Fruit fly (Drosophila melanogaster) whole organism, pupa: ENCODE results near the gene Miro.

ENCODE experiments used
- CG9948 ChIP-seq: fragments of 200-800 bp; sonication (Bioruptor generic); optimal IDR thresholded peaks from 2 replicates; lab custom pipeline; 2018; ENCODE audit warnings: missing biosample characterization, mild to moderate bottlenecking, missing genetic modification characterization, moderate library complexity
- Pif1B ChIP-seq: fragments of 200-800 bp; sonication (Bioruptor generic); optimal IDR thresholded peaks from 3 replicates; lab custom pipeline; 2016; ENCODE audit warnings: missing biosample characterization, missing genetic modification characterization

DNA sequence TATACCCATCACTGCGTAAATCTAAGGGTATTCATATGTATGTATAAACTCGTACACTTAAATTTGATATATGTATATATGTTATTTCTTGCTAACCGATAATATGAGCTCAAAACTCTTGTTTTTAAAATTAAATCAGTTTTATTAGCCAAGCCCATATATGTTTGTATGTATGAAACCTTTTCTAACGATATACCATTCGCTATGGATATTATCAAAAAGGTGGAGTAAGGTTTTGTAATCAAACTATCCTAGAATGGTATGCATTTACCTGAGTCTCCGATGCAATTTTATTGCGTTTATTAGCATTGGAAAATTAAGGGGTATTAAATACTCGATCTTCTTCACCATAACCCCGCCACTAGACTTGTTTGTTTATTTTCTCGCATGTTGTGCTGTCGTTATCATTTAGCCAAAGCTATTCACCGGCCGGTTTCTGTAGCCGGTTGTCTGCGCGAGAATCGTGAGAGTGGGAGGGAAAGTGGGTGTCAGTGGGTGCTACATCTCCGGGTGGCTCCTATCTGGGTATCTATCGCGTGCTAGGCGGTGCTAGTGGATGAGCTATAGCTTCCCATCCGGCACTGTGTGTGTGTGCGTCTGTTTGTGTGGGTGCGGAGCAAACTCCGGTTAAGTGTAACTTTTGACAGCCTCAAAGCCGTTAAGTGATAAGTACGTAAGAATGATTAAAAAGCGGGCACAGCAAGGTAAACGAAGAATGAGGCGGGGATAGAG lies 30.7 kb downstream of the Miro start:
- TF ChIP-seq Pif1B (GFP tag; lab: Kevin White, UChicago), result no peak
- no peak for TF ChIP-seq CG9948 (tag; lab: Kevin White, UChicago)
